Fruit fly (Drosophila melanogaster) whole organism, embryonic: Measurements from ENCODE around the gene Pp1-87B.

Experiments used
- ATbp ChIP-seq: fragments of 200-800 bp; sonication (Bioruptor generic); optimal IDR thresholded peaks from 2 replicates; lab custom pipeline; 2017; ENCODE audit warnings: missing biosample characterization, mild to moderate bottlenecking, missing genetic modification characterization, missing genetic modification reagents
- Atf-2 ChIP-seq: fragments of 200-800 bp; sonication (Bioruptor generic); optimal IDR thresholded peaks from 2 replicates; lab custom pipeline; 2016; ENCODE audit warnings: missing biosample characterization, missing genetic modification characterization
- CG10462 ChIP-seq: fragments of 200-800 bp; sonication (Bioruptor generic); optimal IDR thresholded peaks from 2 replicates; lab custom pipeline; 2016; ENCODE audit warnings: missing biosample characterization, missing genetic modification characterization
- CG11085 ChIP-seq: fragments of 200-800 bp; sonication (Bioruptor generic); IDR thresholded peaks from 2 replicates; pipeline ENCODE4 v1.3.6; 2022; ENCODE audit warnings: missing biosample characterization, missing genetic modification characterization
- CG11560 ChIP-seq: fragments of 200-800 bp; sonication (Bioruptor generic); IDR thresholded peaks from 3 replicates; pipeline ENCODE4 v1.3.6; 2022; ENCODE audit warnings: missing biosample characterization, missing genetic modification characterization
- CG11696 ChIP-seq: fragments of 200-800 bp; sonication (Bioruptor generic); IDR thresholded peaks from 2 replicates; pipeline ENCODE4 v1.3.6; 2022; ENCODE audit warnings: missing biosample characterization, missing genetic modification characterization
- CG12104 ChIP-seq: fragments of 200-800 bp; sonication (Bioruptor generic); optimal IDR thresholded peaks from 3 replicates; lab custom pipeline; 2016; ENCODE audit warnings: missing biosample characterization, missing genetic modification characterization
- CG13123 ChIP-seq: fragments of 200-800 bp; sonication (Bioruptor generic); optimal IDR thresholded peaks from 2 replicates; lab custom pipeline; 2016; ENCODE audit warnings: missing biosample characterization, missing genetic modification characterization
- CG15011 ChIP-seq: fragments of 200-800 bp; sonication (Bioruptor generic); optimal IDR thresholded peaks from 3 replicates; lab custom pipeline; 2018; ENCODE audit warnings: missing biosample characterization, mild to moderate bottlenecking, missing genetic modification characterization
- CG16863 ChIP-seq: fragments of 200-800 bp; sonication (Bioruptor generic); optimal IDR thresholded peaks from 3 replicates; lab custom pipeline; 2016; ENCODE audit warnings: missing biosample characterization, missing genetic modification characterization
- CG17912 ChIP-seq: fragments of 200-800 bp; sonication (Bioruptor generic); optimal IDR thresholded peaks from 2 replicates; lab custom pipeline; 2018; ENCODE audit warnings: missing biosample characterization, mild to moderate bottlenecking, missing genetic modification characterization
- CG18476 ChIP-seq: fragments of 200-800 bp; sonication (Bioruptor generic); optimal IDR thresholded peaks from 2 replicates; lab custom pipeline; 2016; ENCODE audit warnings: missing biosample characterization, mild to moderate bottlenecking, missing genetic modification characterization
- CG2116 ChIP-seq: fragments of 200-800 bp; sonication (Bioruptor generic); optimal IDR thresholded peaks from 3 replicates; lab custom pipeline; 2018; ENCODE audit warnings: missing biosample characterization, mild to moderate bottlenecking, missing genetic modification characterization
- CG2875 ChIP-seq: fragments of 200-800 bp; sonication (Bioruptor generic); optimal IDR thresholded peaks from 2 replicates; lab custom pipeline; 2017; ENCODE audit warnings: missing biosample characterization, mild to moderate bottlenecking, missing genetic modification characterization, missing genetic modification reagents
- CG31388 ChIP-seq: fragments of 200-800 bp; sonication (Bioruptor generic); optimal IDR thresholded peaks from 2 replicates; lab custom pipeline; 2016; ENCODE audit warnings: missing biosample characterization, missing genetic modification characterization
- CG34422 ChIP-seq: fragments of 200-800 bp; sonication (Bioruptor generic); IDR thresholded peaks from 3 replicates; pipeline ENCODE4 v1.3.6; 2022; ENCODE audit warnings: missing biosample characterization, missing genetic modification characterization
- CG42726 ChIP-seq: fragments of 200-800 bp; sonication (Bioruptor generic); IDR thresholded peaks from 2 replicates; pipeline ENCODE4 v1.3.6; 2022; ENCODE audit warnings: missing biosample characterization, missing genetic modification characterization; ENCODE audit not compliant: partially characterized antibody
- CG4854 ChIP-seq: fragments of 200-800 bp; sonication (Bioruptor generic); optimal IDR thresholded peaks from 2 replicates; lab custom pipeline; 2016; ENCODE audit warnings: missing biosample characterization, missing genetic modification characterization, inconsistent platforms
- CG7271 ChIP-seq: fragments of 200-800 bp; sonication (Bioruptor generic); optimal IDR thresholded peaks from 2 replicates; lab custom pipeline; 2018; ENCODE audit warnings: missing biosample characterization, mild to moderate bottlenecking, missing genetic modification characterization, moderate library complexity
- CG8359 ChIP-seq: fragments of 200-800 bp; sonication (Bioruptor generic); optimal IDR thresholded peaks from 2 replicates; lab custom pipeline; 2017; ENCODE audit warnings: missing biosample characterization, mild to moderate bottlenecking, missing genetic modification characterization, borderline replicate concordance
- CG9932 ChIP-seq: fragments of 200-800 bp; sonication (Bioruptor generic); IDR thresholded peaks from 2 replicates; pipeline ENCODE4 v1.3.6; 2022; ENCODE audit warnings: missing biosample characterization, missing genetic modification characterization
- Dfd ChIP-seq, 2 experiments: fragments of >200 bp; optimal IDR thresholded peaks; 2 replicates each; lab custom pipeline; 2017; ENCODE audit warnings: missing biosample characterization in 2 of 2, missing genetic modification characterization in 2 of 2
- ERR ChIP-seq: fragments of 200-800 bp; sonication (Bioruptor generic); optimal IDR thresholded peaks from 2 replicates; lab custom pipeline; 2016; ENCODE audit warnings: missing biosample characterization, missing genetic modification characterization
- Oaz ChIP-seq: fragments of 200-800 bp; sonication (Bioruptor generic); IDR thresholded peaks from 2 replicates; pipeline ENCODE4 v1.3.6; 2022; ENCODE audit warnings: missing biosample characterization, missing genetic modification characterization
- Sin3A ChIP-seq: fragments of >200 bp; optimal IDR thresholded peaks from 2 replicates; lab custom pipeline; 2018
- Sox100B ChIP-seq: fragments of 200-800 bp; sonication (Bioruptor generic); optimal IDR thresholded peaks from 3 replicates; lab custom pipeline; 2018; ENCODE audit warnings: missing biosample characterization, mild to moderate bottlenecking, missing genetic modification characterization
- Sry-β ChIP-seq: fragments of 200-800 bp; sonication (Bioruptor generic); optimal IDR thresholded peaks from 2 replicates; lab custom pipeline; 2018; ENCODE audit warnings: missing biosample characterization, mild to moderate bottlenecking, missing genetic modification characterization, moderate library complexity
- Taf1 ChIP-seq: fragments of 200-800 bp; sonication (Bioruptor generic); IDR thresholded peaks from 2 replicates; pipeline ENCODE4 v1.3.6; 2022; ENCODE audit warnings: missing biosample characterization, missing genetic modification characterization
- ab ChIP-seq: fragments of 200-800 bp; sonication (Bioruptor generic); optimal IDR thresholded peaks from 2 replicates; lab custom pipeline; 2016; ENCODE audit warnings: missing biosample characterization, missing genetic modification characterization
- al ChIP-seq: fragments of 200-800 bp; sonication (Bioruptor generic); IDR thresholded peaks from 2 replicates; pipeline ENCODE4 v1.3.6; 2022; ENCODE audit warnings: missing biosample characterization, missing genetic modification characterization
- cad ChIP-seq: fragments of >200 bp; optimal IDR thresholded peaks from 2 replicates; lab custom pipeline; 2017; ENCODE audit warnings: missing biosample characterization, missing genetic modification characterization
- ems ChIP-seq: fragments of 200-800 bp; sonication (Bioruptor generic); optimal IDR thresholded peaks from 3 replicates; lab custom pipeline; 2016; ENCODE audit warnings: missing biosample characterization, missing genetic modification characterization
- fd102C ChIP-seq: fragments of 200-800 bp; sonication (Bioruptor generic); optimal IDR thresholded peaks from 2 replicates; lab custom pipeline; 2018; ENCODE audit warnings: missing biosample characterization, mild to moderate bottlenecking, missing genetic modification characterization, moderate library complexity
- fd96Cb ChIP-seq: fragments of 200-800 bp; sonication (Bioruptor generic); optimal IDR thresholded peaks from 2 replicates; lab custom pipeline; 2018; ENCODE audit warnings: missing biosample characterization, mild to moderate bottlenecking, missing genetic modification characterization, moderate library complexity
- kah ChIP-seq: fragments of 200-800 bp; sonication (Bioruptor generic); optimal IDR thresholded peaks from 2 replicates; lab custom pipeline; 2018; ENCODE audit warnings: missing biosample characterization, mild to moderate bottlenecking, missing genetic modification characterization
- luna ChIP-seq: fragments of 200-800 bp; sonication (Bioruptor generic); optimal IDR thresholded peaks from 2 replicates; lab custom pipeline; 2016; ENCODE audit warnings: missing biosample characterization, missing genetic modification characterization
- mirr ChIP-seq: fragments of 200-800 bp; sonication (Bioruptor generic); optimal IDR thresholded peaks from 3 replicates; lab custom pipeline; 2018; ENCODE audit warnings: missing biosample characterization, mild to moderate bottlenecking, missing genetic modification characterization
- nau ChIP-seq: fragments of 200-800 bp; sonication (Bioruptor generic); optimal IDR thresholded peaks from 3 replicates; lab custom pipeline; 2017; ENCODE audit warnings: missing biosample characterization, mild to moderate bottlenecking, missing genetic modification characterization, missing genetic modification reagents
- nerfin-1 ChIP-seq: fragments of 200-800 bp; sonication (Bioruptor generic); optimal IDR thresholded peaks from 3 replicates; lab custom pipeline; 2019; ENCODE audit warnings: missing biosample characterization, mild to moderate bottlenecking, missing genetic modification characterization, moderate library complexity
- onecut ChIP-seq: fragments of 200-800 bp; sonication (Bioruptor generic); IDR thresholded peaks from 2 replicates; pipeline ENCODE4 v1.3.6; 2022; ENCODE audit warnings: missing biosample characterization, missing genetic modification characterization
- p53 ChIP-seq: fragments of 200-800 bp; sonication (Bioruptor generic); optimal IDR thresholded peaks from 2 replicates; lab custom pipeline; 2016; ENCODE audit warnings: missing biosample characterization, missing genetic modification characterization
- prd ChIP-seq, 3 experiments: fragments of >200 bp in 2 of 3; fragments of 200-800 bp in 1 of 3; sonication (Bioruptor generic) in 1 of 3; optimal IDR thresholded peaks in 2 of 3; IDR thresholded peaks in 1 of 3; 2 replicates in 2 of 3; 3 replicates in 1 of 3; pipeline versions ENCODE4 v1.3.6 to Lab custom; 2017 to 2022; ENCODE audit warnings: missing biosample characterization in 1 of 3, missing genetic modification characterization in 1 of 3
- pros ChIP-seq: fragments of 200-800 bp; sonication (Bioruptor generic); optimal IDR thresholded peaks from 3 replicates; lab custom pipeline; 2019; ENCODE audit warnings: missing biosample characterization, mild to moderate bottlenecking, missing genetic modification characterization, moderate library complexity
- sens ChIP-seq: fragments of 200-800 bp; sonication (Bioruptor generic); peaks from one replicate; lab custom pipeline; 2016; ENCODE audit warnings: missing biosample characterization, missing genetic modification characterization
- ssp ChIP-seq: fragments of 200-800 bp; sonication (Bioruptor generic); IDR thresholded peaks from 2 replicates; pipeline ENCODE4 v1.3.6; 2022; ENCODE audit warnings: missing biosample characterization, missing genetic modification characterization
- tio ChIP-seq: fragments of 200-800 bp; sonication (Bioruptor generic); optimal IDR thresholded peaks from 2 replicates; lab custom pipeline; 2017; ENCODE audit warnings: missing biosample characterization, missing genetic modification characterization, inconsistent platforms
- tll ChIP-seq, 2 experiments: fragments of 200-800 bp in 1 of 2; fragments of >200 bp in 1 of 2; sonication (Bioruptor generic) in 1 of 2; optimal IDR thresholded peaks; 2 replicates each; lab custom pipeline; 2017 to 2019; ENCODE audit warnings: missing biosample characterization in 2 of 2, missing genetic modification characterization in 2 of 2, mild to moderate bottlenecking in 1 of 2, moderate library complexity in 1 of 2
- tup ChIP-seq: fragments of 200-800 bp; sonication (Bioruptor generic); optimal IDR thresholded peaks from 2 replicates; lab custom pipeline; 2016; ENCODE audit warnings: missing biosample characterization, mild to moderate bottlenecking, missing genetic modification characterization, moderate library complexity
- vfl ChIP-seq: fragments of 200-800 bp; sonication (Bioruptor generic); optimal IDR thresholded peaks from 2 replicates; lab custom pipeline; 2016; ENCODE audit warnings: missing biosample characterization, missing genetic modification characterization

Pp1-87B gene

DNA sequence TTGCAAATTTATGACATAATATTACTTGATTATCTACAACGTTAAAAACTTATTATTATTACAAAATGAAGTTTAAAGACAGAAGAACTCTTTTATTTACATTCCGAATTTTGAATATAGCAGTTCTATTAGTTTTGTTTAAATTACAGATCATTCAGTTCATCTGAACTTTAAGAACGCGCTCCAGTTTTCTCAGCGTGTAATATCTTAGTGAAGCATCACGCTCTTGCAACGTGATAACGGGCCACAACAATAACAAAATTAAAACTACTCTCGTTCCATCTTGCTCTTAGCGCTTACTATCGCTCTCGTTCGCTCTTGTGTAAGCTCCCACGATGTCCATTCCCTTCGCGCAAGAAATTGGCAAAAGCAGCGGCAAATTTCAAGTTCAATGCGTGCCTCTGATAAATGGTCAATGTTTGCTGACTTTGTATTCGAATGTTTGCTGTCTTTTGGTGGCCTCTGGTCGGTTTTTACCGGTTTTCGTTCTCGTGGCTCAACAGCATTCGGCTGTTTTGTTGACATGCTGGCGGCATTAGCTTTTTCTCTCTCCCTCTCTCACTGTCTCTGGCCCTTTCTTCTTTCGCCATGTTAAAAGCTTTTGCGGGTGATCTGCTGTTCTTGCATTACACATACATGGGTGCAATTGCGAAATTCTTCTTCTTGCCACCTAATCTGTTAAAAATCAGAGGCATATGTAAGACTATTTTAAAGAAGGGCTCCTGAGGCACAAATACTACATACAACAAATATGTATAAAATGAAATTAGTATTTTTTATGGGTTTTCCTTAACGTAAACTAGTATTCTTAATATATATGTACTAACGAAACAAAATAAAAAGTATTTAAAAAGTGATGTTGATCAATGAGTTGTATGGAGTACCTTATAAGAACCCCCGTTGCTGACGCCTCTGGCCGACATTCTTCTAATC lies 17.1 kb upstream of the Pp1-87B start (continued):
- TF ChIP-seq Taf1 (GFP tag; lab: Robert Waterston, UW) (peak; percentile 39; the same call in 1 of the 2 replicates), CG7271 (no peak), Atf-2 (GFP tag; lab: Kevin White, UChicago) (no peak), CG31388 (GFP tag; lab: Kevin White, UChicago) (no peak), cad (no peak), CG17912 (GFP tag; lab: Kevin White, UChicago) (no peak), CG8359 (GFP tag; lab: Kevin White, UChicago) (no peak), fd102C (GFP tag; lab: Kevin White, UChicago) (no peak), luna (GFP tag; lab: Kevin White, UChicago) (no peak), onecut (no peak), CG11560 (tag; lab: Robert Waterston, UW) (no peak), Dfd (GFP tag; optimal IDR thresholded peaks at IDR 0.05; lab: Kevin White, UChicago) (no peak), Sry-β (no peak), pros (GFP tag; lab: Kevin White, UChicago) (no peak), fd96Cb (tag; lab: Kevin White, UChicago) (no peak), Sox100B (GFP tag; lab: Kevin White, UChicago) (peak; percentile 17), CG9932 (GFP tag; lab: Robert Waterston, UW) (peak; percentile 59), CG11085 (GFP tag; lab: Robert Waterston, UW) (no peak), CG10462 (no peak), CG2116 (GFP tag; lab: Kevin White, UChicago) (no peak), Oaz (GFP tag; lab: Robert Waterston, UW) (no peak), ERR (GFP tag; lab: Kevin White, UChicago) (no peak), CG13123 (GFP tag; lab: Kevin White, UChicago) (no peak), CG4854 (no peak), vfl (GFP tag; lab: Kevin White, UChicago) (no peak), mirr (GFP tag; lab: Kevin White, UChicago) (no peak), Sin3A (no peak), nau (GFP tag; lab: Kevin White, UChicago) (no peak), nerfin-1 (tag; lab: Kevin White, UChicago) (no peak), CG34422 (GFP tag; lab: Robert Waterston, UW) (no peak), tup (GFP tag; lab: Kevin White, UChicago) (no peak), tll (GFP tag; optimal IDR thresholded peaks at IDR 0.05; lab: Kevin White, UChicago) (no peak), p53 (no peak), kah (no peak), ems (GFP tag; lab: Kevin White, UChicago) (no peak), CG11696 (no peak), al (GFP tag; lab: Robert Waterston, UW) (peak; percentile 23; the same call in 1 of the 2 replicates), CG18476 (no peak), ATbp (GFP tag; lab: Kevin White, UChicago) (no peak), CG2875 (GFP tag; lab: Kevin White, UChicago) (no peak), ssp (GFP tag; lab: Robert Waterston, UW) (no peak), CG12104 (GFP tag; lab: Kevin White, UChicago) (no peak), tio (GFP tag; lab: Kevin White, UChicago) (no peak), CG16863 (no peak), ab (GFP tag; lab: Kevin White, UChicago) (no peak), CG42726 (GFP tag; lab: Robert Waterston, UW) (no peak), prd (optimal IDR thresholded peaks at IDR 0.05; lab: Kevin White, UChicago) (no peak), prd (GFP tag; IDR thresholded peaks at IDR 0.05; lab: Robert Waterston, UW) (peak; percentile 16; the same call in 1 of the 3 replicates), CG15011 (GFP tag; lab: Kevin White, UChicago) (no peak), sens (GFP tag; lab: Kevin White, UChicago) (peak; percentile 79)
